Worm (Caenorhabditis elegans): Measurements from ENCODE around the gene B0281.1.

DNA sequence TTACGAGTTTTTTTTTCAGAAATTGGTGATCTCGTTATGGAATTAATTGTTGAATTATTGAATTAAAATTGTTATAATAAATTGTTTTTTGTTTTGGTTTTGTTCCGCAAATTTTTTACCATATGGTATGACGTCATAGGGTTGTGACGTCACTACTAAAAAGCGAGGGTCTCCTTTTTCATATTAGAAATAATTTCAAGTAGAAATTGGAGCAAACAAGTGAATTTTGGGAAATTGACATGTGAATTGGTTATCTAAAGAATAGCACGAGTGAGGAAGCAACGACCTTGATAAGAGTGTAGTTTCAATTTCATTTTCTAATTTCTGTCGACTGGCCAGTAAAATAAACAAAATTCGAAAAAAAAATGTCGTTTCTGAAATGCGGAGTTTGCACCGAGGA, 22.7 kb downstream of the B0281.1 start, which contains the start of gene F43C11.7:
- TF ChIP-seq nhr-11 (tag; optimal IDR thresholded peaks at IDR 0.05) (no peak), nhr-25 (tag; optimal IDR thresholded peaks at IDR 0.05) (no peak), nhr-12 (tag; optimal IDR thresholded peaks at IDR 0.05) (no peak), elt-2 (tag; optimal IDR thresholded peaks at IDR 0.05) (peak; percentile 87)

Measured in whole organism, L3 larva.